Worm (Caenorhabditis elegans) whole organism, late embryonic: ENCODE results near the gene rad-50.

ENCODE experiments used
- ama-1 ChIP-seq: fragments of 150-350 bp; optimal IDR thresholded peaks from 2 replicates; lab custom pipeline; 2014
- ceh-22 ChIP-seq: sonication (generic microtip); optimal IDR thresholded peaks from 2 replicates; lab custom pipeline; 2017; ENCODE audit warnings: missing biosample characterization, missing genetic modification characterization
- ceh-34 ChIP-seq: sonication (generic microtip); optimal IDR thresholded peaks from 2 replicates; lab custom pipeline; 2016; ENCODE audit warnings: mild to moderate bottlenecking, missing genetic modification characterization, missing compliant biosample characterization
- gmeb-2 ChIP-seq: sonication (generic microtip); optimal IDR thresholded peaks from 2 replicates; lab custom pipeline; 2016; ENCODE audit warnings: missing genetic modification characterization, inconsistent platforms, missing compliant biosample characterization
- hlh-13 ChIP-seq: fragments of 200-800 bp; sonication (Bioruptor generic); optimal IDR thresholded peaks from 2 replicates; lab custom pipeline; 2018; ENCODE audit warnings: mild to moderate bottlenecking, missing genetic modification characterization, missing compliant biosample characterization
- hlh-15 ChIP-seq: sonication (generic microtip); optimal IDR thresholded peaks from 2 replicates; lab custom pipeline; 2016; ENCODE audit warnings: missing genetic modification characterization, missing compliant biosample characterization
- madf-2 ChIP-seq: sonication (generic microtip); optimal IDR thresholded peaks from 2 replicates; lab custom pipeline; 2017; ENCODE audit warnings: missing genetic modification characterization, missing compliant biosample characterization
- pag-3 ChIP-seq: sonication (generic microtip); optimal IDR thresholded peaks from 2 replicates; lab custom pipeline; 2016; ENCODE audit warnings: missing compliant biosample characterization, missing genetic modification characterization, borderline replicate concordance
- pha-2 ChIP-seq: sonication (generic microtip); optimal IDR thresholded peaks from 2 replicates; lab custom pipeline; 2017; ENCODE audit warnings: mild to moderate bottlenecking, missing genetic modification characterization, missing compliant biosample characterization
- pqm-1 ChIP-seq: sonication (generic microtip); optimal IDR thresholded peaks from 2 replicates; lab custom pipeline; 2016; ENCODE audit warnings: missing genetic modification characterization, missing compliant biosample characterization

- TF ChIP-seq ceh-22 (no peak), gmeb-2 (tag; lab: Kevin White, UChicago) (no peak), hlh-15 (no peak), pqm-1 (tag; lab: Kevin White, UChicago) (no peak), pag-3 (no peak), pha-2 (tag; lab: Kevin White, UChicago) (no peak), ceh-34 (tag; lab: Kevin White, UChicago) (peak; percentile 6), ama-1 (no peak), madf-2 (tag; lab: Kevin White, UChicago) (no peak), hlh-13 (GFP tag; lab: Kevin White, UChicago) (no peak)
Measured at ce11 chrV:12233425-12233824, 12.0 kb upstream of the rad-50 start.
